Fruit fly (Drosophila melanogaster) Kc167 (cell line): ENCODE results near the gene Srlp.

Experiments
- Sin3A ChIP-seq: fragments of >200 bp; optimal IDR thresholded peaks from 2 replicates; lab custom pipeline; 2018; ENCODE audit warnings: missing external identifiers
- psq ChIP-seq: fragments of >200 bp; optimal IDR thresholded peaks from 2 replicates; lab custom pipeline; 2017; ENCODE audit warnings: missing external identifiers

dm6 chr3R:12395880-12396279 lies 38.0 kb upstream of the Srlp start, which contains the start of the genes CG10096 and CG10097:
- TF ChIP-seq psq (lab: Kevin White, UChicago) (no peak), Sin3A (no peak)
